Worm (Caenorhabditis elegans): Measurements from ENCODE around the gene dve-1.

dve-1 gene

DNA sequence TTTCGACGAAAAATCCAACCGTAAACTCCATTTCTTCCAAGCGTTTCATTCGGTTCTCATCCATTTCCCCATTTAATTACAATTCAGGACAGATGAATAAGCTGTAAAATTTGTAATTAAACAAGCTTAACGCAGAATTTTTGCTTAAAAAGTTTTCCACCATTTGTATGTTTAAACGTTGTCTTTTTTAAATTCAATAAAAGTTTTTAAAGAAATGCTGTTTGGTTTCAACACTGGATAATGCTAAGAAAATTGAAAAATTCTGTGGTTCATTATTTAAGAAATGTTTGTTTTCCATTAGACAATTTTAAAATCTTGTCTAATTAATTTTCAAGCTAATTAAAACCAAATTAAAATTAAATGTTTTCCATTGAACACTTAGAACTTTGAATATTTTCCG, 53.1 kb downstream of the dve-1 start, which contains the start of gene R04A9.3:
Gene R04A9.3, minus strand, starts transcription at position 101 of the 400 bp plus-strand sequence.
- TF ChIP-seq T22C8.4 (GFP tag; IDR thresholded peaks at IDR 0.05) (no peak), tab-1 (GFP tag; IDR thresholded peaks at IDR 0.05) (no peak), ref-1 (GFP tag; conservative IDR thresholded peaks at IDR 0.05) (no peak), ztf-23 (GFP tag; IDR thresholded peaks at IDR 0.05) (no peak), klf-2 (GFP tag; conservative IDR thresholded peaks at IDR 0.05) (no peak), ztf-29 (GFP tag; IDR thresholded peaks at IDR 0.05) (no peak), flt-1 (GFP tag; IDR thresholded peaks at IDR 0.05) (no peak), med-1 (GFP tag; optimal IDR thresholded peaks at IDR 0.05; ENCODE audit: insufficient read depth) (no peak), cog-1 (tag; optimal IDR thresholded peaks at IDR 0.05) (no peak)

Measured in whole organism, midembryonic.